Fruit fly (Drosophila melanogaster) whole organism, embryonic: ENCODE measurements around the gene Gclc.
A peak's percentile ranks its signal among the peaks of the same experiment; 100 is the strongest.

Experiments used
- BEAF-32 ChIP-seq: fragments of 200-800 bp; sonication (Bioruptor generic); optimal IDR thresholded peaks from 3 replicates; lab custom pipeline; 2017; ENCODE audit warnings: missing biosample characterization, missing genetic modification characterization, mild to moderate bottlenecking, moderate library complexity, missing genetic modification reagents
- CG12659 ChIP-seq: fragments of 200-800 bp; sonication (Bioruptor generic); optimal IDR thresholded peaks from 3 replicates; lab custom pipeline; 2017; ENCODE audit warnings: mild to moderate bottlenecking, missing biosample characterization, missing genetic modification reagents, missing genetic modification characterization
- CG12769 ChIP-seq: fragments of 200-800 bp; sonication (Bioruptor generic); optimal IDR thresholded peaks from 2 replicates; lab custom pipeline; 2019; ENCODE audit warnings: missing biosample characterization, mild to moderate bottlenecking, missing genetic modification characterization, moderate library complexity
- CG13123 ChIP-seq: fragments of 200-800 bp; sonication (Bioruptor generic); optimal IDR thresholded peaks from 2 replicates; lab custom pipeline; 2016; ENCODE audit warnings: missing biosample characterization, missing genetic modification characterization
- CG13287 ChIP-seq: fragments of 200-800 bp; sonication (Bioruptor generic); IDR thresholded peaks from 2 replicates; pipeline ENCODE4 v1.3.6; 2022; ENCODE audit warnings: missing biosample characterization, missing genetic modification characterization; ENCODE audit not compliant: partially characterized antibody
- CG13894 ChIP-seq: fragments of 200-800 bp; sonication (Bioruptor generic); optimal IDR thresholded peaks from 3 replicates; lab custom pipeline; 2018; ENCODE audit warnings: missing biosample characterization, mild to moderate bottlenecking, missing genetic modification characterization, moderate library complexity
- CG15514 ChIP-seq: fragments of 200-800 bp; sonication (Bioruptor generic); optimal IDR thresholded peaks from 3 replicates; lab custom pipeline; 2017; ENCODE audit warnings: missing biosample characterization, missing genetic modification characterization, mild to moderate bottlenecking, moderate library complexity, missing genetic modification reagents
- CG1603 ChIP-seq: fragments of 200-800 bp; sonication (Bioruptor generic); optimal IDR thresholded peaks from 2 replicates; lab custom pipeline; 2019; ENCODE audit warnings: missing biosample characterization, mild to moderate bottlenecking, missing genetic modification characterization, moderate library complexity
- CG16779 ChIP-seq: fragments of 200-800 bp; sonication (Bioruptor generic); IDR thresholded peaks from 2 replicates; pipeline ENCODE4 v1.3.6; 2022; ENCODE audit warnings: missing biosample characterization, missing genetic modification characterization
- CG2116 ChIP-seq: fragments of 200-800 bp; sonication (Bioruptor generic); optimal IDR thresholded peaks from 3 replicates; lab custom pipeline; 2018; ENCODE audit warnings: missing biosample characterization, mild to moderate bottlenecking, missing genetic modification characterization
- CG32767 ChIP-seq: fragments of 200-800 bp; sonication (Bioruptor generic); IDR thresholded peaks from 2 replicates; pipeline ENCODE4 v1.3.6; 2022; ENCODE audit warnings: missing biosample characterization, missing genetic modification characterization
- CG34422 ChIP-seq: fragments of 200-800 bp; sonication (Bioruptor generic); IDR thresholded peaks from 3 replicates; pipeline ENCODE4 v1.3.6; 2022; ENCODE audit warnings: missing biosample characterization, missing genetic modification characterization
- CG3995 ChIP-seq: fragments of 200-800 bp; sonication (Bioruptor generic); optimal IDR thresholded peaks from 3 replicates; lab custom pipeline; 2016; ENCODE audit warnings: missing biosample characterization, missing genetic modification characterization
- CG5245 ChIP-seq: fragments of 200-800 bp; sonication (Bioruptor generic); optimal IDR thresholded peaks from 3 replicates; lab custom pipeline; 2016; ENCODE audit warnings: missing biosample characterization, missing genetic modification characterization
- CG6654 ChIP-seq: fragments of 200-800 bp; sonication (Bioruptor generic); optimal IDR thresholded peaks from 2 replicates; lab custom pipeline; 2017; ENCODE audit warnings: missing biosample characterization, mild to moderate bottlenecking, missing genetic modification characterization
- CG6791 ChIP-seq: fragments of 200-800 bp; sonication (Bioruptor generic); IDR thresholded peaks from 3 replicates; pipeline ENCODE4 v1.3.6; 2022; ENCODE audit warnings: missing biosample characterization, missing genetic modification characterization; ENCODE audit not compliant: partially characterized antibody
- CG7963 ChIP-seq: fragments of 200-800 bp; sonication (Bioruptor generic); IDR thresholded peaks from 3 replicates; pipeline ENCODE4 v1.3.6; 2022; ENCODE audit warnings: missing biosample characterization, missing genetic modification characterization; ENCODE audit not compliant: partially characterized antibody
- D19B ChIP-seq: fragments of 200-800 bp; sonication (Bioruptor generic); optimal IDR thresholded peaks from 2 replicates; lab custom pipeline; 2017; ENCODE audit warnings: missing biosample characterization, mild to moderate bottlenecking, missing genetic modification characterization
- Dll ChIP-seq: fragments of 200-800 bp; sonication (Bioruptor generic); IDR thresholded peaks from 4 replicates; pipeline ENCODE4 v1.3.6; 2022; ENCODE audit warnings: missing biosample characterization, missing genetic modification characterization; ENCODE audit not compliant: partially characterized antibody
- Doc2 ChIP-seq: fragments of 200-800 bp; sonication (Bioruptor generic); IDR thresholded peaks from 2 replicates; pipeline ENCODE4 v1.3.6; 2022; ENCODE audit warnings: missing biosample characterization, missing genetic modification characterization
- Eip74EF ChIP-seq, 2 experiments: fragments of 200-800 bp in 1 of 2; fragments of >200 bp in 1 of 2; sonication (Bioruptor generic) in 1 of 2; optimal IDR thresholded peaks; 2 replicates each; lab custom pipeline; 2017 to 2019; ENCODE audit warnings: missing biosample characterization in 2 of 2, missing genetic modification characterization in 2 of 2, mild to moderate bottlenecking in 1 of 2, moderate library complexity in 1 of 2
- Hey ChIP-seq: fragments of 200-800 bp; sonication (Bioruptor generic); optimal IDR thresholded peaks from 3 replicates; lab custom pipeline; 2018; ENCODE audit warnings: missing biosample characterization, mild to moderate bottlenecking, missing genetic modification characterization
- Hr51 ChIP-seq, 2 experiments: fragments of 200-800 bp; sonication (Bioruptor generic); optimal IDR thresholded peaks; 2 replicates in 1 of 2; 3 replicates in 1 of 2; lab custom pipeline; 2016 to 2018; ENCODE audit warnings: missing biosample characterization in 2 of 2, missing genetic modification characterization in 2 of 2, mild to moderate bottlenecking in 1 of 2, moderate library complexity in 1 of 2
- Mrtf ChIP-seq: fragments of 200-800 bp; sonication (Bioruptor generic); IDR thresholded peaks from 3 replicates; pipeline ENCODE4 v1.3.6; 2022; ENCODE audit warnings: missing biosample characterization, missing genetic modification characterization
- NFAT ChIP-seq: fragments of 200-800 bp; sonication (Bioruptor generic); IDR thresholded peaks from 2 replicates; pipeline ENCODE4 v1.3.6; 2022; ENCODE audit warnings: missing biosample characterization, missing genetic modification characterization
- TFAM ChIP-seq: fragments of 200-800 bp; sonication (Bioruptor generic); optimal IDR thresholded peaks from 2 replicates; lab custom pipeline; 2017; ENCODE audit warnings: missing biosample characterization, missing genetic modification characterization, inconsistent platforms
- bab2 ChIP-seq: fragments of 200-800 bp; sonication (Bioruptor generic); optimal IDR thresholded peaks from 2 replicates; lab custom pipeline; 2016; ENCODE audit warnings: missing biosample characterization, missing genetic modification characterization
- bbx ChIP-seq: fragments of 200-800 bp; sonication (Bioruptor generic); IDR thresholded peaks from 2 replicates; pipeline ENCODE4 v1.3.6; 2022; ENCODE audit warnings: missing biosample characterization, missing genetic modification characterization; ENCODE audit not compliant: partially characterized antibody
- cwo ChIP-seq: fragments of 200-800 bp; sonication (Bioruptor generic); optimal IDR thresholded peaks from 3 replicates; lab custom pipeline; 2017; ENCODE audit warnings: missing biosample characterization, missing genetic modification characterization, mild to moderate bottlenecking, moderate library complexity, missing genetic modification reagents
- dan ChIP-seq: fragments of 200-800 bp; sonication (Bioruptor generic); IDR thresholded peaks from 2 replicates; pipeline ENCODE4 v1.3.6; 2022; ENCODE audit warnings: missing biosample characterization, missing genetic modification characterization
- dpn ChIP-seq, 2 experiments: fragments of 200-800 bp; sonication (Bioruptor generic); optimal IDR thresholded peaks; 3 replicates each; lab custom pipeline; 2016; ENCODE audit warnings: missing biosample characterization in 2 of 2, missing genetic modification characterization in 2 of 2
- ems ChIP-seq: fragments of 200-800 bp; sonication (Bioruptor generic); optimal IDR thresholded peaks from 3 replicates; lab custom pipeline; 2016; ENCODE audit warnings: missing biosample characterization, missing genetic modification characterization
- exex ChIP-seq: fragments of 200-800 bp; sonication (Bioruptor generic); optimal IDR thresholded peaks from 4 replicates; lab custom pipeline; 2018; ENCODE audit warnings: missing biosample characterization, mild to moderate bottlenecking, missing genetic modification characterization, moderate library complexity
- gsb ChIP-seq: fragments of 200-800 bp; sonication (Bioruptor generic); IDR thresholded peaks from 2 replicates; pipeline ENCODE4 v1.3.6; 2022; ENCODE audit warnings: missing biosample characterization, missing genetic modification characterization
- gt ChIP-seq: fragments of 200-800 bp; sonication (Bioruptor generic); IDR thresholded peaks from 2 replicates; pipeline ENCODE4 v1.3.6; 2022; ENCODE audit warnings: missing biosample characterization, missing genetic modification characterization
- insv ChIP-seq, 2 experiments: fragments of 200-800 bp; sonication (Bioruptor generic); optimal IDR thresholded peaks; 3 replicates each; lab custom pipeline; 2016 to 2018; ENCODE audit warnings: missing biosample characterization in 2 of 2, missing genetic modification characterization in 2 of 2
- knrl ChIP-seq: fragments of 200-800 bp; sonication (Bioruptor generic); IDR thresholded peaks from 3 replicates; pipeline ENCODE4 v1.3.6; 2022; ENCODE audit warnings: missing biosample characterization, missing genetic modification characterization; ENCODE audit not compliant: partially characterized antibody
- lab ChIP-seq: fragments of 200-800 bp; sonication (Bioruptor generic); optimal IDR thresholded peaks from 3 replicates; lab custom pipeline; 2017; ENCODE audit warnings: missing biosample characterization, missing genetic modification characterization, mild to moderate bottlenecking, moderate library complexity, missing genetic modification reagents
- nerfin-1 ChIP-seq: fragments of 200-800 bp; sonication (Bioruptor generic); optimal IDR thresholded peaks from 3 replicates; lab custom pipeline; 2019; ENCODE audit warnings: missing biosample characterization, mild to moderate bottlenecking, missing genetic modification characterization, moderate library complexity
- nom ChIP-seq: fragments of 200-800 bp; sonication (Bioruptor generic); optimal IDR thresholded peaks from 2 replicates; lab custom pipeline; 2017; ENCODE audit warnings: missing biosample characterization, missing genetic modification characterization, mild to moderate bottlenecking, moderate library complexity, missing genetic modification reagents
- odd ChIP-seq: fragments of 200-800 bp; sonication (Bioruptor generic); optimal IDR thresholded peaks from 2 replicates; lab custom pipeline; 2017; ENCODE audit warnings: missing biosample characterization, mild to moderate bottlenecking, missing genetic modification characterization
- p53 ChIP-seq: fragments of 200-800 bp; sonication (Bioruptor generic); optimal IDR thresholded peaks from 2 replicates; lab custom pipeline; 2016; ENCODE audit warnings: missing biosample characterization, missing genetic modification characterization
- pzg ChIP-seq: fragments of 200-800 bp; sonication (Bioruptor generic); optimal IDR thresholded peaks from 3 replicates; lab custom pipeline; 2018; ENCODE audit warnings: missing biosample characterization, mild to moderate bottlenecking, missing genetic modification characterization, moderate library complexity
- scrt ChIP-seq: fragments of 200-800 bp; sonication (Bioruptor generic); optimal IDR thresholded peaks from 2 replicates; lab custom pipeline; 2018; ENCODE audit warnings: missing biosample characterization, mild to moderate bottlenecking, missing genetic modification characterization, moderate library complexity
- sr ChIP-seq: fragments of 200-800 bp; sonication (Bioruptor generic); IDR thresholded peaks from 3 replicates; pipeline ENCODE4 v1.3.6; 2022; ENCODE audit warnings: missing biosample characterization, missing genetic modification characterization
- trem ChIP-seq: fragments of 200-800 bp; optimal IDR thresholded peaks from 3 replicates; lab custom pipeline; 2019; ENCODE audit warnings: missing biosample characterization, mild to moderate bottlenecking, missing genetic modification characterization, moderate library complexity
- unc-4 ChIP-seq: fragments of 200-800 bp; sonication (Bioruptor generic); IDR thresholded peaks from 2 replicates; pipeline ENCODE4 v1.3.6; 2022; ENCODE audit warnings: missing biosample characterization, missing genetic modification characterization; ENCODE audit not compliant: partially characterized antibody

Gclc gene

dm6 chrX:8115717-8116311, at the start of gene Gclc (continued):
- peak; percentile 42 for TF ChIP-seq CG1603 (tag; lab: Kevin White, UChicago)
- no peak for TF ChIP-seq TFAM (GFP tag; lab: Kevin White, UChicago)
- no peak for TF ChIP-seq Hey (tag; lab: Kevin White, UChicago)
- TF ChIP-seq cwo (GFP tag; lab: Kevin White, UChicago), result peak; percentile 82
- peak; percentile 53; the same call in 2 of the 3 replicates for TF ChIP-seq CG6791 (GFP tag; lab: Robert Waterston, UW)
- 0 out of 3 replicates have a peak, but pooled peaks have one; percentile 34 for TF ChIP-seq CG34422 (GFP tag; lab: Robert Waterston, UW)
- TF ChIP-seq CG12659 (GFP tag; lab: Kevin White, UChicago), result peak; percentile 31
- TF ChIP-seq bab2 (GFP tag; lab: Kevin White, UChicago), result no peak
- no peak for TF ChIP-seq ems (GFP tag; lab: Kevin White, UChicago)
- TF ChIP-seq insv (GFP tag; optimal IDR thresholded peaks at IDR 0.05; lab: Kevin White, UChicago), result peak; percentile 31 to 90
- TF ChIP-seq dpn (GFP tag; optimal IDR thresholded peaks at IDR 0.05; lab: Kevin White, UChicago), result no peak
- peak; percentile 45; the same call in 2 of the 3 replicates for TF ChIP-seq knrl (GFP tag; lab: Robert Waterston, UW)
- TF ChIP-seq CG13123 (GFP tag; lab: Kevin White, UChicago), result no peak
- 0 out of 2 replicates have a peak, but pooled peaks have one; percentile 23 for TF ChIP-seq NFAT (GFP tag; lab: Robert Waterston, UW)
- no peak for TF ChIP-seq nerfin-1 (tag; lab: Kevin White, UChicago)
- TF ChIP-seq dan (GFP tag; lab: Robert Waterston, UW), result no peak
- no peak for TF ChIP-seq gt
- TF ChIP-seq scrt (GFP tag; lab: Kevin White, UChicago), result peak; percentile 47
- TF ChIP-seq pzg, result peak; percentile 59
- no peak for TF ChIP-seq Mrtf (GFP tag; lab: Robert Waterston, UW)
- TF ChIP-seq unc-4 (GFP tag; lab: Robert Waterston, UW), result peak; percentile 52; the same call in 1 of the 2 replicates
- TF ChIP-seq CG16779, result no peak
- TF ChIP-seq Eip74EF (GFP tag; optimal IDR thresholded peaks at IDR 0.05; lab: Kevin White, UChicago), result peak in 1 of 2 experiments; percentile 1
- TF ChIP-seq CG13894, result peak; percentile 31
- peak; percentile 50; the same call in 1 of the 4 replicates for TF ChIP-seq Dll (GFP tag; lab: Robert Waterston, UW)
- no peak for TF ChIP-seq CG5245 (GFP tag; lab: Kevin White, UChicago)
- TF ChIP-seq Doc2 (GFP tag; lab: Robert Waterston, UW), result no peak
- TF ChIP-seq CG12769, result peak; percentile 36
- no peak for TF ChIP-seq CG6654 (GFP tag; lab: Kevin White, UChicago)
- no peak for TF ChIP-seq Hr51 (GFP tag; optimal IDR thresholded peaks at IDR 0.05; lab: Kevin White, UChicago)
- peak; percentile 3 for TF ChIP-seq D19B (GFP tag; lab: Kevin White, UChicago)
- peak; percentile 31 for TF ChIP-seq trem
- no peak for TF ChIP-seq CG32767 (GFP tag; lab: Robert Waterston, UW)
- peak; percentile 28 for TF ChIP-seq exex
- peak; percentile 15 for TF ChIP-seq odd (GFP tag; lab: Kevin White, UChicago)
- TF ChIP-seq CG3995 (GFP tag; lab: Kevin White, UChicago), result peak; percentile 24
- TF ChIP-seq CG13287, result peak; percentile 62
- TF ChIP-seq bbx (GFP tag; lab: Robert Waterston, UW), result peak; percentile 41
- peak; percentile 66 for TF ChIP-seq BEAF-32 (GFP tag; lab: Kevin White, UChicago)
- TF ChIP-seq p53 (GFP tag; lab: Kevin White, UChicago), result no peak
- 0 out of 3 replicates have a peak, but pooled peaks have one; percentile 52 for TF ChIP-seq sr (GFP tag; lab: Robert Waterston, UW)
- peak; percentile 10; the same call in 1 of the 3 replicates for TF ChIP-seq CG7963
- TF ChIP-seq nom, result no peak
- no peak for TF ChIP-seq gsb (GFP tag; lab: Robert Waterston, UW)
- TF ChIP-seq CG15514 (GFP tag; lab: Kevin White, UChicago), result peak; percentile 39
- TF ChIP-seq CG2116, result peak; percentile 79
- TF ChIP-seq lab (GFP tag; lab: Kevin White, UChicago), result peak; percentile 24
